Fruit fly (Drosophila melanogaster) whole organism, adult: ENCODE data around the gene Kul.

ENCODE experiments used
- CG7101 ChIP-seq: fragments of 200-800 bp; sonication (Bioruptor generic); optimal IDR thresholded peaks from 2 replicates; lab custom pipeline; 2018; ENCODE audit warnings: missing biosample characterization, mild to moderate bottlenecking, missing genetic modification characterization, moderate library complexity
- pad ChIP-seq: fragments of 200-800 bp; sonication (Bioruptor generic); optimal IDR thresholded peaks from 3 replicates; lab custom pipeline; 2017; ENCODE audit warnings: missing biosample characterization, missing genetic modification characterization, mild to moderate bottlenecking, moderate library complexity, missing genetic modification reagents
- toe ChIP-seq: fragments of 200-800 bp; sonication (Bioruptor generic); optimal IDR thresholded peaks from 2 replicates; lab custom pipeline; 2016; ENCODE audit warnings: missing biosample characterization, missing genetic modification characterization

- TF ChIP-seq CG7101 (no peak), pad (GFP tag; lab: Kevin White, UChicago) (no peak), toe (no peak)
Observed at dm6 chr3R:29758734-29759131, 33.1 kb downstream of the Kul start.
